Fruit fly (Drosophila melanogaster): Measurements from ENCODE around the gene GstD2.

GstD2 gene

DNA sequence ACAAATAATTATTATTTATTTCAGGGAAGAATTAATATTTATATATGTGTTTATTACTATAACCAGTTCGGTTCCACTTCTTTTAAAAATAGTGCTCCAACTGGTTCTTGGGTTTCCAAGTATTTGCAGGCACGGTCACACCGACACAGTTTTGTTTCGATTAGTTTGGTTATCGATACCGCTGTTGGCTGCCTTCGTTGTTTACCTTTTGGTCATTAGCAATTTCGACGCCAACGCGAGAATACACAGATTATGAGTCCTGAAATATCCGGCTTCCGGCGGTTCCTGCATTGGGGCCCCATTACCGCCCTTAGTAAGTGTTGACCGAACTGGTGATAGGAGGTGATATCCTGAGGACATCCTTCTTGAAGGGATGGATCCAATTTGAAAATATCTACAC lies 36.4 kb downstream of the GstD2 start, which contains the start of gene CG5196 (continued):
- TF ChIP-seq CG12155 (GFP tag; optimal IDR thresholded peaks at IDR 0.05), result no peak
- no peak for TF ChIP-seq Atf3 (GFP tag; optimal IDR thresholded peaks at IDR 0.05)
- TF ChIP-seq pzg (GFP tag; optimal IDR thresholded peaks at IDR 0.05), result peak; percentile 86
- no peak for TF ChIP-seq TFAM (GFP tag; optimal IDR thresholded peaks at IDR 0.05)
- no peak for TF ChIP-seq ERR (GFP tag; optimal IDR thresholded peaks at IDR 0.05)
- TF ChIP-seq Trl (optimal IDR thresholded peaks at IDR 0.05), result no peak
- TF ChIP-seq Trl (GFP tag; optimal IDR thresholded peaks at IDR 0.05), result no peak
- TF ChIP-seq CG11723 (GFP tag; optimal IDR thresholded peaks at IDR 0.05), result no peak
- no peak for TF ChIP-seq Kr (GFP tag; optimal IDR thresholded peaks at IDR 0.05)
- TF ChIP-seq Dbx (GFP tag; IDR thresholded peaks at IDR 0.05), result no peak
- no peak for TF ChIP-seq CG5180 (GFP tag; optimal IDR thresholded peaks at IDR 0.05)
- TF ChIP-seq Taf1 (GFP tag; IDR thresholded peaks at IDR 0.05), result no peak
- no peak for TF ChIP-seq CG13775 (GFP tag; optimal IDR thresholded peaks at IDR 0.05)
- no peak for TF ChIP-seq Dip3 (GFP tag; optimal IDR thresholded peaks at IDR 0.05)
- no peak for TF ChIP-seq Pdp1 (GFP tag; optimal IDR thresholded peaks at IDR 0.05)
- TF ChIP-seq cwo (GFP tag; optimal IDR thresholded peaks at IDR 0.05), result no peak
- 0 out of 3 replicates have a peak, but pooled peaks have one; percentile 27 for TF ChIP-seq zfh1 (GFP tag; IDR thresholded peaks at IDR 0.05)
- no peak for TF ChIP-seq emc (GFP tag; optimal IDR thresholded peaks at IDR 0.05)
- TF ChIP-seq sens-2 (GFP tag; IDR thresholded peaks at IDR 0.05), result no peak
- peak; percentile 84 for TF ChIP-seq Bgb (GFP tag; IDR thresholded peaks at IDR 0.05; ENCODE audit: partially characterized antibody)
- TF ChIP-seq CG7987 (GFP tag; optimal IDR thresholded peaks at IDR 0.05), result peak; percentile 25
- no peak for TF ChIP-seq Sox102F (GFP tag; optimal IDR thresholded peaks at IDR 0.05)
- peak; percentile 26; the same call in 1 of the 2 replicates for TF ChIP-seq Rfx (GFP tag; IDR thresholded peaks at IDR 0.05)
- TF ChIP-seq disco-r (GFP tag; optimal IDR thresholded peaks at IDR 0.05), result no peak
- TF ChIP-seq CoRest (tag; optimal IDR thresholded peaks at IDR 0.05), result peak; percentile 5
- TF ChIP-seq otp (GFP tag; IDR thresholded peaks at IDR 0.05), result no peak
- no peak for TF ChIP-seq Elba2 (GFP tag; optimal IDR thresholded peaks at IDR 0.05)
- peak; percentile 52; the same call in 2 of the 3 replicates for TF ChIP-seq CG16813 (GFP tag; IDR thresholded peaks at IDR 0.05; ENCODE audit: partially characterized antibody)
- TF ChIP-seq her (GFP tag; optimal IDR thresholded peaks at IDR 0.05), result peak; percentile 13
- TF ChIP-seq CG6683 (GFP tag; optimal IDR thresholded peaks at IDR 0.05), result no peak
- no peak for TF ChIP-seq Hr51 (GFP tag; optimal IDR thresholded peaks at IDR 0.05)
- TF ChIP-seq CG13287 (GFP tag; IDR thresholded peaks at IDR 0.05; ENCODE audit: partially characterized antibody), result peak; percentile 84
- no peak for TF ChIP-seq CG6689 (GFP tag; IDR thresholded peaks at IDR 0.05)
- no peak for TF ChIP-seq Bteb2 (GFP tag; optimal IDR thresholded peaks at IDR 0.05)
- no peak for TF ChIP-seq ATbp (GFP tag; optimal IDR thresholded peaks at IDR 0.05)
- no peak for TF ChIP-seq pita (GFP tag; optimal IDR thresholded peaks at IDR 0.05)
- no peak for TF ChIP-seq CG17912 (GFP tag; optimal IDR thresholded peaks at IDR 0.05)
- TF ChIP-seq NC2β (GFP tag; optimal IDR thresholded peaks at IDR 0.05), result no peak
- no peak for TF ChIP-seq CG13123 (GFP tag; optimal IDR thresholded peaks at IDR 0.05)
- TF ChIP-seq ewg (GFP tag; optimal IDR thresholded peaks at IDR 0.05), result no peak
- TF ChIP-seq CG18476 (GFP tag; optimal IDR thresholded peaks at IDR 0.05), result no peak
- TF ChIP-seq CG2129 (GFP tag; IDR thresholded peaks at IDR 0.05; ENCODE audit: partially characterized antibody), result no peak
- TF ChIP-seq E2f1 (GFP tag; IDR thresholded peaks at IDR 0.05), result no peak
- TF ChIP-seq Ets97D (GFP tag; optimal IDR thresholded peaks at IDR 0.05), result peak; percentile 34
- TF ChIP-seq CG11504 (tag; optimal IDR thresholded peaks at IDR 0.05), result no peak
- no peak for TF ChIP-seq bowl (GFP tag; IDR thresholded peaks at IDR 0.05)
- peak; percentile 70 for TF ChIP-seq HLH4C (GFP tag; IDR thresholded peaks at IDR 0.05; ENCODE audit: partially characterized antibody)
- TF ChIP-seq jigr1 (GFP tag; IDR thresholded peaks at IDR 0.05), result no peak
- no peak for TF ChIP-seq CG3838 (GFP tag; optimal IDR thresholded peaks at IDR 0.05)
- no peak for TF ChIP-seq p53 (GFP tag; optimal IDR thresholded peaks at IDR 0.05)
- no peak for TF ChIP-seq fd96Cb (tag; optimal IDR thresholded peaks at IDR 0.05)

Data from whole organism, embryonic.